Fruit fly (Drosophila melanogaster) whole organism, embryonic: ENCODE results near the gene dbr.

Experiments
- Bteb2 ChIP-seq: fragments of 200-800 bp; sonication (Bioruptor generic); optimal IDR thresholded peaks from 2 replicates; lab custom pipeline; 2016; ENCODE audit warnings: missing biosample characterization, missing genetic modification characterization
- CG10654 ChIP-seq: fragments of 200-800 bp; sonication (Bioruptor generic); optimal IDR thresholded peaks from 2 replicates; lab custom pipeline; 2016; ENCODE audit warnings: missing biosample characterization, missing genetic modification characterization
- CG1832 ChIP-seq: fragments of 200-800 bp; sonication (Bioruptor generic); optimal IDR thresholded peaks from 2 replicates; lab custom pipeline; 2017; ENCODE audit warnings: missing biosample characterization, mild to moderate bottlenecking, missing genetic modification characterization, inconsistent platforms
- CG3281 ChIP-seq: fragments of 200-800 bp; sonication (Bioruptor generic); optimal IDR thresholded peaks from 3 replicates; lab custom pipeline; 2017; ENCODE audit warnings: missing biosample characterization, mild to moderate bottlenecking, missing genetic modification characterization
- CG34422 ChIP-seq: fragments of 200-800 bp; sonication (Bioruptor generic); IDR thresholded peaks from 3 replicates; pipeline ENCODE4 v1.3.6; 2022; ENCODE audit warnings: missing biosample characterization, missing genetic modification characterization
- Eip74EF ChIP-seq, 2 experiments: fragments of 200-800 bp in 1 of 2; fragments of >200 bp in 1 of 2; sonication (Bioruptor generic) in 1 of 2; optimal IDR thresholded peaks; 2 replicates each; lab custom pipeline; 2017 to 2019; ENCODE audit warnings: missing biosample characterization in 2 of 2, missing genetic modification characterization in 2 of 2, mild to moderate bottlenecking in 1 of 2, moderate library complexity in 1 of 2
- Hr78 ChIP-seq, 2 experiments: fragments of 200-800 bp in 1 of 2; fragments of >200 bp in 1 of 2; sonication (Bioruptor generic) in 1 of 2; optimal IDR thresholded peaks; 2 replicates each; lab custom pipeline; 2017 to 2019; ENCODE audit warnings: missing biosample characterization in 2 of 2, missing genetic modification characterization in 2 of 2, mild to moderate bottlenecking in 1 of 2, moderate library complexity in 1 of 2
- Meics ChIP-seq: fragments of 200-800 bp; sonication (Bioruptor generic); optimal IDR thresholded peaks from 2 replicates; lab custom pipeline; 2017; ENCODE audit warnings: missing biosample characterization, mild to moderate bottlenecking, missing genetic modification characterization
- ab ChIP-seq: fragments of 200-800 bp; sonication (Bioruptor generic); optimal IDR thresholded peaks from 2 replicates; lab custom pipeline; 2016; ENCODE audit warnings: missing biosample characterization, missing genetic modification characterization
- ash1 ChIP-seq: fragments of 200-800 bp; sonication (Bioruptor generic); optimal IDR thresholded peaks from 2 replicates; lab custom pipeline; 2018; ENCODE audit warnings: missing biosample characterization, mild to moderate bottlenecking, missing genetic modification characterization
- cas ChIP-seq: fragments of 200-800 bp; sonication (Bioruptor generic); IDR thresholded peaks from 2 replicates; pipeline ENCODE4 v1.3.6; 2022; ENCODE audit warnings: missing biosample characterization, missing genetic modification characterization
- dati ChIP-seq: fragments of 200-800 bp; sonication (Bioruptor generic); IDR thresholded peaks from 2 replicates; pipeline ENCODE4 v1.3.6; 2022; ENCODE audit warnings: missing biosample characterization, missing genetic modification characterization
- hth ChIP-seq: fragments of >200 bp; optimal IDR thresholded peaks from 2 replicates; lab custom pipeline; 2017; ENCODE audit warnings: inconsistent platforms
- stc ChIP-seq: fragments of 200-800 bp; sonication (Bioruptor generic); IDR thresholded peaks from 2 replicates; pipeline ENCODE4 v1.3.6; 2022; ENCODE audit warnings: missing biosample characterization, missing genetic modification characterization

dm6 chr2L:71869-72751 is 5.8 kb downstream of the dbr start:
- TF ChIP-seq stc (no peak), cas (GFP tag; lab: Robert Waterston, UW) (no peak), CG3281 (GFP tag; lab: Kevin White, UChicago) (peak; percentile 14), Bteb2 (GFP tag; lab: Kevin White, UChicago) (no peak), hth (lab: Kevin White, UChicago) (no peak), CG10654 (GFP tag; lab: Kevin White, UChicago) (no peak), CG34422 (GFP tag; lab: Robert Waterston, UW) (no peak), Meics (GFP tag; lab: Kevin White, UChicago) (no peak), dati (GFP tag; lab: Robert Waterston, UW) (no peak), Eip74EF (GFP tag; optimal IDR thresholded peaks at IDR 0.05; lab: Kevin White, UChicago) (no peak), ash1 (GFP tag; lab: Kevin White, UChicago) (no peak), Hr78 (GFP tag; optimal IDR thresholded peaks at IDR 0.05; lab: Kevin White, UChicago) (no peak), CG1832 (GFP tag; lab: Kevin White, UChicago) (no peak), ab (GFP tag; lab: Kevin White, UChicago) (no peak)
